Fruit fly (Drosophila melanogaster) whole organism, adult: ENCODE measurements around the gene mAChR-C.
A peak's percentile ranks its signal among the peaks of the same experiment; 100 is the strongest.

Source experiments
- CG11617 ChIP-seq: fragments of 200-800 bp; sonication (Bioruptor generic); optimal IDR thresholded peaks from 2 replicates; lab custom pipeline; 2017; ENCODE audit warnings: mild to moderate bottlenecking, missing biosample characterization, missing genetic modification reagents, missing genetic modification characterization
- CG12768 ChIP-seq: fragments of 200-800 bp; sonication (Bioruptor generic); optimal IDR thresholded peaks from 2 replicates; lab custom pipeline; 2017; ENCODE audit warnings: missing biosample characterization, missing genetic modification characterization, mild to moderate bottlenecking, moderate library complexity, missing genetic modification reagents
- CG14711 ChIP-seq: fragments of 200-800 bp; sonication (Bioruptor generic); optimal IDR thresholded peaks from 2 replicates; lab custom pipeline; 2018; ENCODE audit warnings: missing biosample characterization, mild to moderate bottlenecking, missing genetic modification characterization, moderate library complexity
- CG1620 ChIP-seq: fragments of 200-800 bp; sonication (Bioruptor generic); optimal IDR thresholded peaks from 2 replicates; lab custom pipeline; 2016; ENCODE audit warnings: missing biosample characterization, missing genetic modification characterization
- CG33017 ChIP-seq: fragments of 200-800 bp; sonication (Bioruptor generic); optimal IDR thresholded peaks from 2 replicates; lab custom pipeline; 2018; ENCODE audit warnings: missing biosample characterization, mild to moderate bottlenecking, missing genetic modification characterization, moderate library complexity
- CG5204 ChIP-seq: fragments of 200-800 bp; sonication (Bioruptor generic); optimal IDR thresholded peaks from 2 replicates; lab custom pipeline; 2016; ENCODE audit warnings: missing biosample characterization, missing genetic modification characterization
- CG7045 ChIP-seq: fragments of 200-800 bp; sonication (Bioruptor generic); optimal IDR thresholded peaks from 2 replicates; lab custom pipeline; 2017; ENCODE audit warnings: missing biosample characterization, mild to moderate bottlenecking, missing genetic modification characterization
- CG7101 ChIP-seq: fragments of 200-800 bp; sonication (Bioruptor generic); optimal IDR thresholded peaks from 2 replicates; lab custom pipeline; 2018; ENCODE audit warnings: missing biosample characterization, mild to moderate bottlenecking, missing genetic modification characterization, moderate library complexity
- Clk ChIP-seq: fragments of 200-800 bp; sonication (Bioruptor generic); optimal IDR thresholded peaks from 2 replicates; lab custom pipeline; 2017; ENCODE audit warnings: missing biosample characterization, missing genetic modification characterization
- Crg-1 ChIP-seq: fragments of 200-800 bp; sonication (Bioruptor generic); optimal IDR thresholded peaks from 2 replicates; lab custom pipeline; 2016; ENCODE audit warnings: missing biosample characterization, missing genetic modification characterization
- Hr96 ChIP-seq: fragments of 200-800 bp; sonication (Bioruptor generic); optimal IDR thresholded peaks from 2 replicates; lab custom pipeline; 2016; ENCODE audit warnings: missing biosample characterization, missing genetic modification characterization
- Mnt ChIP-seq: fragments of 200-800 bp; sonication (Bioruptor generic); optimal IDR thresholded peaks from 2 replicates; lab custom pipeline; 2016; ENCODE audit warnings: missing biosample characterization, mild to moderate bottlenecking, missing genetic modification characterization
- bab1 ChIP-seq: fragments of 200-800 bp; sonication (Bioruptor generic); optimal IDR thresholded peaks from 3 replicates; lab custom pipeline; 2019; ENCODE audit warnings: missing biosample characterization, mild to moderate bottlenecking, missing genetic modification characterization, moderate library complexity
- cic ChIP-seq: fragments of 200-800 bp; sonication (Bioruptor generic); optimal IDR thresholded peaks from 2 replicates; lab custom pipeline; 2017; ENCODE audit warnings: missing biosample characterization, mild to moderate bottlenecking, missing genetic modification characterization, moderate library complexity
- cnc ChIP-seq, 2 experiments: fragments of >200 bp; optimal IDR thresholded peaks; 2 replicates each; lab custom pipeline; 2017
- kay ChIP-seq: fragments of 200-800 bp; sonication (Bioruptor generic); peaks from one replicate; lab custom pipeline; 2016; ENCODE audit warnings: missing biosample characterization, missing genetic modification characterization, borderline replicate concordance
- ovo ChIP-seq: fragments of 200-800 bp; sonication (Bioruptor generic); optimal IDR thresholded peaks from 2 replicates; lab custom pipeline; 2016; ENCODE audit warnings: missing biosample characterization, missing genetic modification characterization
- pad ChIP-seq: fragments of 200-800 bp; sonication (Bioruptor generic); optimal IDR thresholded peaks from 3 replicates; lab custom pipeline; 2017; ENCODE audit warnings: missing biosample characterization, missing genetic modification characterization, mild to moderate bottlenecking, moderate library complexity, missing genetic modification reagents
- tj ChIP-seq: fragments of 200-800 bp; sonication (Bioruptor generic); optimal IDR thresholded peaks from 3 replicates; lab custom pipeline; 2017; ENCODE audit warnings: missing biosample characterization, mild to moderate bottlenecking, missing genetic modification characterization, moderate library complexity
- toe ChIP-seq: fragments of 200-800 bp; sonication (Bioruptor generic); optimal IDR thresholded peaks from 2 replicates; lab custom pipeline; 2016; ENCODE audit warnings: missing biosample characterization, missing genetic modification characterization

Gene mAChR-C

DNA sequence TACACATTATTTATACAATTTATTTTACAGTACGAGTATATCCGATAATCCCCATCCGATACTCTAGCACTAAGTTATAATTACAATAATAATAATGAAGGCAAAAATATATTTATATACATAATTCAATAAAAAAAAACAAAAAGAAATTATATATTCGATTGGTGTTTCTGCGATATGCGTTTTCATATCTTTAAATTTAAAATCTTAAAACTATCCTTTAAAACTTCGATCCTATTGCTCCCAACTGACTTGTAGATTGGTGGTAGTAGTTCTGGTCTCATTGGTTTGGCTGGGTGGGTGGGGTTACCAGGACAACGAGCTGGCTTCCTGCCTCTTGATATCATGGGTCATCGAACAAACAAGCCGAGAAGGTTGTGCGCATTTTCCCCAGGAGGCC, 18.8 kb downstream of the mAChR-C start, which contains the start of gene iav:
Gene iav (plus strand): TSS at position 301 of the 400 bp plus-strand sequence.
- TF ChIP-seq tj (GFP tag; lab: Kevin White, UChicago), result no peak
- no peak for TF ChIP-seq Mnt (GFP tag; lab: Kevin White, UChicago)
- TF ChIP-seq CG14711, result no peak
- TF ChIP-seq CG1620, result no peak
- TF ChIP-seq cic, result no peak
- TF ChIP-seq CG7045, result no peak
- TF ChIP-seq CG5204 (GFP tag; lab: Kevin White, UChicago), result no peak
- no peak for TF ChIP-seq CG7101 (tag; lab: Kevin White, UChicago)

DNA sequence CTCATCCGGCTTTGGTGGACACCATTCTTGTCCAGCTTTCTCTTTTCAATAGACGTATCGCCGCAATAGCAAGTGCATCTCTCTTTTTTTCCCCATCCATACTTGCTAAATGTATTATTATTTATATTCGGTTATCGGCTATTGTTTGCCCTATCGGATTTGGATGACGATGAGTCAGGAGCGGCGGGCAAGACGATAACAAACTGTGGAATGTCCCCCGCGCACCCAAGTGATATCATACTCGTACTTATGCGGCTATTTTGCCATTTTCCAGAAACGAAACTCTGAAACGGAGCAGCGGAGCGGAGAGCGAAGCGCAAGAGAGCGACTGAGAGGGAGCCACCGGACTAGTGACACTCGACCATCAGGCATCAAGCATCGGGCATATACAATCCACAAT, 27.1 kb downstream of the mAChR-C start:
- no peak for TF ChIP-seq CG7101 (tag; lab: Kevin White, UChicago)
- no peak for TF ChIP-seq CG14711
- TF ChIP-seq toe (GFP tag; lab: Kevin White, UChicago), result no peak
- no peak for TF ChIP-seq Clk
- no peak for TF ChIP-seq Mnt (GFP tag; lab: Kevin White, UChicago)
- TF ChIP-seq kay (GFP tag; lab: Kevin White, UChicago), result no peak

DNA sequence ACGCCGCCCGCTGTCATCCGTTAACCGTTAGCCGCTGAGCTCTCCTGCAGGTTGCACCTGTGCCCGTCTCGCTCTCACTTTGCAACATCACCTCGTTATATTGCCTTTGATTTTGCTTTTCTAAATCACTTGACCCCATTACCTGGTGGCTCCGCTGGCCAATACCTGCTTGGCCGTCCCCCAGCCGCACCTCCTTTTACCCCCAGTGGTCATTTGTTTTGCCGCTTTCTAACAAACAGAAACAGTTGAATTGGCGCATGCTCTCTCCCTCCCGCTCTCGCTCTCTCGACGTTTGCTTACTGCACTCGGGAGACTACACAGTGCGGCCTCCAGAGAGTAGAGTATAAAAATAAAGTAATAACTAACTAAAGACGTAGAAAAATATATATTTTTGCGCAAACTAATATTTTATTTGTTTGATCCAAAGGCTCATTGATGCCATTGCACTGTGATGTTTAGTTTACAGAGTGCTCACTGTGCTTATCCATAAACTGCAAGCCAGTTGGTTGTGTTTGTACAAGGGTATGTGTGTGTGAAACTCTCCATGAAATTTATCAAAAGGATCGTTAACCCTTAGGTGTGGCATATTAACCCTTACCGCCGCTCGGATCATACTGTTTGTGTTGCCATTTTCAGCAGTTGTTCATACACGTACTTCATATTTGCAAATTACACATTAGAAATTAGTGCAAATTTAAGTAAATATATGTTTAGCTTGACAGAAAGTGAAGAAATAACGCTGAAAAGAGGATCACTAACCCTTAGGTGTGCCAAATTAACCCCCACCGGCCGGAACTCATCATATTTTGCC, 27.8 kb downstream of the mAChR-C start:
- TF ChIP-seq CG14711 (peak; percentile 81), kay (GFP tag; lab: Kevin White, UChicago) (no peak), pad (GFP tag; lab: Kevin White, UChicago) (peak; percentile 84), CG12768 (GFP tag; lab: Kevin White, UChicago) (peak; percentile 64), tj (GFP tag; lab: Kevin White, UChicago) (peak; percentile 38), CG33017 (tag; lab: Kevin White, UChicago) (peak; percentile 90), CG5204 (GFP tag; lab: Kevin White, UChicago) (peak; percentile 72), bab1 (GFP tag; lab: Kevin White, UChicago) (peak; percentile 89), Clk (peak; percentile 42), CG11617 (GFP tag; lab: Kevin White, UChicago) (peak; percentile 71), Hr96 (GFP tag; lab: Kevin White, UChicago) (peak; percentile 66), Crg-1 (GFP tag; lab: Kevin White, UChicago) (peak; percentile 80), CG7045 (peak; percentile 42), ovo (GFP tag; lab: Kevin White, UChicago) (peak; percentile 80), Mnt (GFP tag; lab: Kevin White, UChicago) (peak; percentile 71), cnc (optimal IDR thresholded peaks at IDR 0.05; lab: Kevin White, UChicago) (no peak), CG1620 (no peak), toe (GFP tag; lab: Kevin White, UChicago) (peak; percentile 64), CG7101 (tag; lab: Kevin White, UChicago) (peak; percentile 93), cic (peak; percentile 3)

DNA sequence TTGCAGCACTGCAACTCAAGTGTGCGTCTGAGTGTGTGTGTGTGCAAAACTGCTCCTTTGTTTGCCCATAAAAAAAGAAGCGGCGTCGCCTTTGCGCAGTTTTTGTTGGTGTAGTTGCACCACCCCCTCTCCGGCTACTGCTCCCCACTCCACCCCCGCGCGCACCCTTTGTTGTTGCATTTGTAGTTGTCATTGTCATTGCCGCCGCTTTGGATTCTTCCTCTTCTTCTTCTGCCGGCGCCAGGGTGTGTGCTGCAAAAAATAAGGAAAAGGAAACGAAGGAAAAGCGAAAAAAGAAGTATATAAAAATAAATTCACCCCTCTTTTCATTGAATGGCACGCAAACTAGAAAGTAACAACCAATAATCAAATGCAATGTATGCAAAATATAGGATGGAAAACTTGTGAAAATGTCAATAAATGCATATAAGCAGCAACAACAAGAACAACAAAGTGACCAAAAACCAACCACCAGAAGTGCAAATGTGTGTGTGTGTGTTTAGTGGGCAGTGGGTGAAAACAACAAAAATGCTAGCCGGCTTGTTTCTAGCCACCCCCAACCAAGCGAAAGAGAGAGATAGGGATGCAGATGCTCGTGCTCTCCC, 28.5 kb downstream of the mAChR-C start:
- TF ChIP-seq pad (GFP tag; lab: Kevin White, UChicago) (no peak), tj (GFP tag; lab: Kevin White, UChicago) (no peak), CG5204 (GFP tag; lab: Kevin White, UChicago) (no peak), Hr96 (GFP tag; lab: Kevin White, UChicago) (no peak), CG12768 (GFP tag; lab: Kevin White, UChicago) (no peak), CG33017 (tag; lab: Kevin White, UChicago) (no peak), CG11617 (GFP tag; lab: Kevin White, UChicago) (no peak), CG7045 (no peak), ovo (GFP tag; lab: Kevin White, UChicago) (no peak), cic (no peak), cnc (optimal IDR thresholded peaks at IDR 0.05; lab: Kevin White, UChicago) (no peak), Clk (no peak), toe (GFP tag; lab: Kevin White, UChicago) (no peak), kay (GFP tag; lab: Kevin White, UChicago) (no peak), Mnt (GFP tag; lab: Kevin White, UChicago) (no peak)

dm6 chrX:6803312-6803794, 29.1 kb downstream of the mAChR-C start, which contains the start of the genes C3G and pod1:
TSS of gene C3G (minus strand) at chrX:6803593.
TSS of gene pod1 (plus strand) at chrX:6803684.
- TF ChIP-seq CG7101 (tag; lab: Kevin White, UChicago) (peak; percentile 30), Clk (no peak), CG7045 (no peak), pad (GFP tag; lab: Kevin White, UChicago) (no peak), toe (GFP tag; lab: Kevin White, UChicago) (peak; percentile 63), CG5204 (GFP tag; lab: Kevin White, UChicago) (peak; percentile 13), ovo (GFP tag; lab: Kevin White, UChicago) (peak; percentile 67), cnc (optimal IDR thresholded peaks at IDR 0.05; lab: Kevin White, UChicago) (no peak), CG11617 (GFP tag; lab: Kevin White, UChicago) (no peak), kay (GFP tag; lab: Kevin White, UChicago) (no peak), CG1620 (peak; percentile 79), CG33017 (tag; lab: Kevin White, UChicago) (peak; percentile 9), CG14711 (no peak), cic (peak; percentile 3), Mnt (GFP tag; lab: Kevin White, UChicago) (peak; percentile 71), bab1 (GFP tag; lab: Kevin White, UChicago) (peak; percentile 77), Crg-1 (GFP tag; lab: Kevin White, UChicago) (peak; percentile 17), tj (GFP tag; lab: Kevin White, UChicago) (peak; percentile 24), CG12768 (GFP tag; lab: Kevin White, UChicago) (no peak), Hr96 (GFP tag; lab: Kevin White, UChicago) (peak; percentile 39)
